Worm (Caenorhabditis elegans): Measurements from ENCODE around the gene dim-1.

Gene dim-1

ce11 chrX:8014407-8015003, 43.5 kb downstream of the dim-1 start, which contains the start of gene unk-1 (continued):
- no peak for TF ChIP-seq vab-7 (GFP tag; IDR thresholded peaks at IDR 0.05)
- no peak for TF ChIP-seq mxl-2 (GFP tag; conservative IDR thresholded peaks at IDR 0.05)
- TF ChIP-seq nhr-25 (tag; optimal IDR thresholded peaks at IDR 0.05; ENCODE audit: borderline replicate concordance, insufficient read depth): no peak
- TF ChIP-seq F49E8.2 (tag; optimal IDR thresholded peaks at IDR 0.05; ENCODE audit: borderline replicate concordance): no peak
- no peak for TF ChIP-seq daf-16 (GFP tag; optimal IDR thresholded peaks at IDR 0.05)
- TF ChIP-seq daf-16 (tag; optimal IDR thresholded peaks at IDR 0.05): peak; percentile 96
- TF ChIP-seq pqm-1 (tag; optimal IDR thresholded peaks at IDR 0.05): peak; percentile 77
- no peak for TF ChIP-seq T20F7.1 (GFP tag; optimal IDR thresholded peaks at IDR 0.05)
- TF ChIP-seq F44E2.7 (GFP tag; IDR thresholded peaks at IDR 0.05): no peak
- TF ChIP-seq T26A8.4 (GFP tag; IDR thresholded peaks at IDR 0.05): no peak
- no peak for TF ChIP-seq nhr-48 (tag; optimal IDR thresholded peaks at IDR 0.05)
- TF ChIP-seq dmd-6 (GFP tag; IDR thresholded peaks at IDR 0.05): peak; percentile 35
- TF ChIP-seq mdl-1 (tag; optimal IDR thresholded peaks at IDR 0.05): no peak
- no peak for TF ChIP-seq lsy-2 (tag; optimal IDR thresholded peaks at IDR 0.05)
- no peak for TF ChIP-seq zip-11 (GFP tag; IDR thresholded peaks at IDR 0.05)

- peak; percentile 33 for TF ChIP-seq mep-1 (tag; optimal IDR thresholded peaks at IDR 0.05)
- peak in 1 of 2 experiments; percentile 22 for TF ChIP-seq lsy-2 (tag; optimal IDR thresholded peaks at IDR 0.05)
- TF ChIP-seq mxl-3 (GFP tag; optimal IDR thresholded peaks at IDR 0.05): no peak
- TF ChIP-seq ceh-20 (GFP tag; IDR thresholded peaks at IDR 0.05): no peak
- no peak for TF ChIP-seq ceh-32 (tag; optimal IDR thresholded peaks at IDR 0.05; ENCODE audit: poor library complexity)
- TF ChIP-seq lim-7 (GFP tag; IDR thresholded peaks at IDR 0.05): no peak
- TF ChIP-seq nhr-25 (tag; optimal IDR thresholded peaks at IDR 0.05; ENCODE audit: borderline replicate concordance, insufficient read depth): peak; percentile 94
- no peak for TF ChIP-seq T26A8.4 (GFP tag; IDR thresholded peaks at IDR 0.05)
- TF ChIP-seq cey-2 (tag; optimal IDR thresholded peaks at IDR 0.05; ENCODE audit: borderline replicate concordance, insufficient read depth): no peak
- TF ChIP-seq hlh-30 (tag; optimal IDR thresholded peaks at IDR 0.05; ENCODE audit: insufficient read depth): peak; percentile 54
- peak in 1 of 2 experiments; percentile 69 for TF ChIP-seq unc-62 (GFP tag; optimal IDR thresholded peaks at IDR 0.05 in 1 of 2)
- TF ChIP-seq unc-62 (tag; optimal IDR thresholded peaks at IDR 0.05): no peak
Measured at ce11 chrX:8010652-8011051, 47.4 kb downstream of the dim-1 start.

ce11 chrX:8005967-8006366, 52.1 kb downstream of the dim-1 start:
- TF ChIP-seq set-16 (GFP tag; IDR thresholded peaks at IDR 0.05) (no peak), unc-62 (GFP tag; optimal IDR thresholded peaks at IDR 0.05 in 1 of 2) (peak in 1 of 2 experiments; percentile 56), unc-62 (tag; optimal IDR thresholded peaks at IDR 0.05) (no peak), aha-1 (tag) (peak; percentile 61)

ce11 chrX:8004845-8005244, 53.2 kb downstream of the dim-1 start:
- TF ChIP-seq aha-1 (tag) (peak; percentile 52), cey-2 (tag; optimal IDR thresholded peaks at IDR 0.05; ENCODE audit: borderline replicate concordance, insufficient read depth) (no peak), snpc-4 (tag; optimal IDR thresholded peaks at IDR 0.05) (no peak), mxl-3 (GFP tag; optimal IDR thresholded peaks at IDR 0.05) (peak; percentile 10), ceh-32 (tag; optimal IDR thresholded peaks at IDR 0.05; ENCODE audit: poor library complexity) (no peak), unc-62 (GFP tag; optimal IDR thresholded peaks at IDR 0.05 in 1 of 2) (peak in 1 of 2 experiments; percentile 18), unc-62 (tag; optimal IDR thresholded peaks at IDR 0.05) (no peak)

- TF ChIP-seq daf-12 (tag; optimal IDR thresholded peaks at IDR 0.05) (no peak), nhr-28 (tag; optimal IDR thresholded peaks at IDR 0.05) (no peak), set-16 (GFP tag; IDR thresholded peaks at IDR 0.05) (peak; percentile 76; the same call in 1 of the 2 replicates), aha-1 (tag) (peak; percentile 18), dmd-6 (GFP tag; IDR thresholded peaks at IDR 0.05) (no peak), R02D3.7 (tag; optimal IDR thresholded peaks at IDR 0.05) (no peak)
Measured at ce11 chrX:8003663-8004062, 54.4 kb downstream of the dim-1 start, which contains the start of the genes F45E1.1 and F45E1.2. TSS of gene F45E1.1 (plus strand) at chrX:8003682. TSS of gene F45E1.2 (plus strand) at chrX:8003733.

Measured in whole organism, L4 larva.